Fruit fly (Drosophila melanogaster) whole organism, embryonic: ENCODE results near the gene CG32202.

Experiments
- C15 ChIP-seq: fragments of 200-800 bp; sonication (Bioruptor generic); IDR thresholded peaks from 3 replicates; pipeline ENCODE4 v1.3.6; 2022; ENCODE audit warnings: missing biosample characterization, missing genetic modification characterization
- CG10267 ChIP-seq: fragments of 200-800 bp; sonication (Bioruptor generic); optimal IDR thresholded peaks from 2 replicates; lab custom pipeline; 2018; ENCODE audit warnings: missing biosample characterization, mild to moderate bottlenecking, missing genetic modification characterization, moderate library complexity
- CG10366 ChIP-seq: fragments of 200-800 bp; sonication (Bioruptor generic); IDR thresholded peaks from 2 replicates; pipeline ENCODE4 v1.3.6; 2022; ENCODE audit warnings: missing biosample characterization, missing genetic modification characterization
- CG11723 ChIP-seq: fragments of 200-800 bp; sonication (Bioruptor generic); optimal IDR thresholded peaks from 2 replicates; lab custom pipeline; 2017; ENCODE audit warnings: missing biosample characterization, mild to moderate bottlenecking, missing genetic modification characterization
- CG12155 ChIP-seq: fragments of 200-800 bp; sonication (Bioruptor generic); optimal IDR thresholded peaks from 3 replicates; lab custom pipeline; 2016; ENCODE audit warnings: missing biosample characterization, missing genetic modification characterization
- CG12744 ChIP-seq: fragments of 200-800 bp; sonication (Bioruptor generic); optimal IDR thresholded peaks from 2 replicates; lab custom pipeline; 2016; ENCODE audit warnings: missing biosample characterization, missing genetic modification characterization
- CG13123 ChIP-seq: fragments of 200-800 bp; sonication (Bioruptor generic); optimal IDR thresholded peaks from 2 replicates; lab custom pipeline; 2016; ENCODE audit warnings: missing biosample characterization, missing genetic modification characterization
- CG14667 ChIP-seq: fragments of 200-800 bp; sonication (Bioruptor generic); IDR thresholded peaks from 2 replicates; pipeline ENCODE4 v1.3.6; 2022; ENCODE audit warnings: missing biosample characterization, missing genetic modification characterization
- CG15514 ChIP-seq: fragments of 200-800 bp; sonication (Bioruptor generic); optimal IDR thresholded peaks from 3 replicates; lab custom pipeline; 2017; ENCODE audit warnings: missing biosample characterization, missing genetic modification characterization, mild to moderate bottlenecking, moderate library complexity, missing genetic modification reagents
- CG1647 ChIP-seq: fragments of 200-800 bp; sonication (Bioruptor generic); optimal IDR thresholded peaks from 3 replicates; lab custom pipeline; 2016; ENCODE audit warnings: missing biosample characterization, missing genetic modification characterization
- CG16813 ChIP-seq: fragments of 200-800 bp; sonication (Bioruptor generic); IDR thresholded peaks from 3 replicates; pipeline ENCODE4 v1.3.6; 2022; ENCODE audit warnings: missing biosample characterization, missing genetic modification characterization; ENCODE audit not compliant: partially characterized antibody
- CG17612 ChIP-seq: fragments of 200-800 bp; sonication (Bioruptor generic); IDR thresholded peaks from 2 replicates; pipeline ENCODE4 v1.3.6; 2022; ENCODE audit warnings: missing biosample characterization, missing genetic modification characterization
- CG2199 ChIP-seq: fragments of 200-800 bp; sonication (Bioruptor generic); IDR thresholded peaks from 3 replicates; pipeline ENCODE4 v1.3.6; 2022; ENCODE audit warnings: missing biosample characterization, missing genetic modification characterization
- CG2202 ChIP-seq: fragments of 200-800 bp; sonication (Bioruptor generic); optimal IDR thresholded peaks from 2 replicates; lab custom pipeline; 2018; ENCODE audit warnings: missing biosample characterization, mild to moderate bottlenecking, missing genetic modification characterization
- CG2678 ChIP-seq: fragments of 200-800 bp; sonication (Bioruptor generic); optimal IDR thresholded peaks from 3 replicates; lab custom pipeline; 2019; ENCODE audit warnings: missing biosample characterization, mild to moderate bottlenecking, missing genetic modification characterization, moderate library complexity
- CG2889 ChIP-seq: fragments of 200-800 bp; sonication (Bioruptor generic); IDR thresholded peaks from 3 replicates; pipeline ENCODE4 v1.3.6; 2022; ENCODE audit warnings: missing biosample characterization, missing genetic modification characterization
- CG34376 ChIP-seq: fragments of 200-800 bp; sonication (Bioruptor generic); optimal IDR thresholded peaks from 2 replicates; lab custom pipeline; 2018; ENCODE audit warnings: missing biosample characterization, mild to moderate bottlenecking, missing genetic modification characterization
- CG6254 ChIP-seq: fragments of 200-800 bp; sonication (Bioruptor generic); optimal IDR thresholded peaks from 3 replicates; lab custom pipeline; 2017; ENCODE audit warnings: mild to moderate bottlenecking, missing biosample characterization, missing genetic modification reagents, missing genetic modification characterization
- CG6683 ChIP-seq: fragments of 200-800 bp; sonication (Bioruptor generic); optimal IDR thresholded peaks from 2 replicates; lab custom pipeline; 2017; ENCODE audit warnings: missing biosample characterization, mild to moderate bottlenecking, missing genetic modification characterization, missing genetic modification reagents
- CG7745 ChIP-seq: fragments of 200-800 bp; sonication (Bioruptor generic); optimal IDR thresholded peaks from 2 replicates; lab custom pipeline; 2018; ENCODE audit warnings: missing biosample characterization, mild to moderate bottlenecking, missing genetic modification characterization, moderate library complexity
- CG8290 ChIP-seq, 3 experiments: fragments of 200-800 bp; sonication (Bioruptor generic); optimal IDR thresholded peaks; 2 replicates each; lab custom pipeline; 2016 to 2019; ENCODE audit warnings: missing biosample characterization in 3 of 3, missing genetic modification characterization in 3 of 3, mild to moderate bottlenecking in 2 of 3, moderate library complexity in 1 of 3
- CG9437 ChIP-seq: fragments of 200-800 bp; sonication (Bioruptor generic); optimal IDR thresholded peaks from 2 replicates; lab custom pipeline; 2018; ENCODE audit warnings: missing biosample characterization, mild to moderate bottlenecking, missing genetic modification characterization
- Chrac-16 ChIP-seq: fragments of 200-800 bp; sonication (Bioruptor generic); optimal IDR thresholded peaks from 3 replicates; lab custom pipeline; 2016; ENCODE audit warnings: missing biosample characterization, missing genetic modification characterization
- CkIIα-i1 ChIP-seq: fragments of 200-800 bp; sonication (Bioruptor generic); IDR thresholded peaks from 2 replicates; pipeline ENCODE4 v1.3.6; 2022; ENCODE audit warnings: missing biosample characterization, missing genetic modification characterization
- HLH4C ChIP-seq: fragments of 200-800 bp; sonication (Bioruptor generic); IDR thresholded peaks from 3 replicates; pipeline ENCODE4 v1.3.6; 2022; ENCODE audit warnings: missing biosample characterization, missing genetic modification characterization; ENCODE audit not compliant: partially characterized antibody
- HLHmδ ChIP-seq: fragments of 200-800 bp; sonication (Bioruptor generic); optimal IDR thresholded peaks from 2 replicates; lab custom pipeline; 2018; ENCODE audit warnings: missing biosample characterization, mild to moderate bottlenecking, missing genetic modification characterization, moderate library complexity
- HmgZ ChIP-seq: fragments of 200-800 bp; sonication (Bioruptor generic); optimal IDR thresholded peaks from 2 replicates; lab custom pipeline; 2018; ENCODE audit warnings: missing biosample characterization, mild to moderate bottlenecking, missing genetic modification characterization
- Hmx ChIP-seq: fragments of 200-800 bp; sonication (Bioruptor generic); optimal IDR thresholded peaks from 2 replicates; lab custom pipeline; 2016; ENCODE audit warnings: missing biosample characterization, missing genetic modification characterization
- Med ChIP-seq: fragments of 200-800 bp; sonication (Bioruptor generic); peaks from one replicate; lab custom pipeline; 2016; ENCODE audit warnings: missing biosample characterization, missing genetic modification characterization, mild to moderate bottlenecking, inconsistent platforms, moderate library complexity
- NC2α ChIP-seq: fragments of 200-800 bp; sonication (Bioruptor generic); optimal IDR thresholded peaks from 2 replicates; lab custom pipeline; 2016; ENCODE audit warnings: missing biosample characterization, missing genetic modification characterization
- Pdp1 ChIP-seq, 2 experiments: fragments of 200-800 bp; sonication (Bioruptor generic); optimal IDR thresholded peaks; 3 replicates each; lab custom pipeline; 2016; ENCODE audit warnings: missing biosample characterization in 2 of 2, missing genetic modification characterization in 2 of 2, mild to moderate bottlenecking in 1 of 2, moderate library complexity in 1 of 2
- Rfx ChIP-seq: fragments of 200-800 bp; sonication (Bioruptor generic); IDR thresholded peaks from 2 replicates; pipeline ENCODE4 v1.3.6; 2022; ENCODE audit warnings: missing biosample characterization, missing genetic modification characterization
- Scr ChIP-seq: fragments of 200-800 bp; sonication (Bioruptor generic); IDR thresholded peaks from 2 replicates; pipeline ENCODE4 v1.3.6; 2022; ENCODE audit warnings: missing biosample characterization, missing genetic modification characterization; ENCODE audit not compliant: partially characterized antibody
- Spps ChIP-seq: fragments of 200-800 bp; sonication (Bioruptor generic); optimal IDR thresholded peaks from 2 replicates; lab custom pipeline; 2018; ENCODE audit warnings: missing biosample characterization, mild to moderate bottlenecking, missing genetic modification characterization
- bigmax ChIP-seq: fragments of 200-800 bp; sonication (Bioruptor generic); optimal IDR thresholded peaks from 2 replicates; lab custom pipeline; 2018; ENCODE audit warnings: missing biosample characterization, mild to moderate bottlenecking, missing genetic modification characterization
- btn ChIP-seq: fragments of 200-800 bp; sonication (Bioruptor generic); optimal IDR thresholded peaks from 2 replicates; lab custom pipeline; 2016; ENCODE audit warnings: missing biosample characterization, missing genetic modification characterization
- gce ChIP-seq: fragments of 200-800 bp; sonication (Bioruptor generic); IDR thresholded peaks from 3 replicates; pipeline ENCODE4 v1.3.6; 2022; ENCODE audit warnings: missing biosample characterization, missing genetic modification characterization
- hbn ChIP-seq: fragments of 200-800 bp; sonication (Bioruptor generic); IDR thresholded peaks from 2 replicates; pipeline ENCODE4 v1.3.6; 2022; ENCODE audit warnings: missing biosample characterization, missing genetic modification characterization; ENCODE audit not compliant: partially characterized antibody
- kah ChIP-seq: fragments of 200-800 bp; sonication (Bioruptor generic); optimal IDR thresholded peaks from 2 replicates; lab custom pipeline; 2018; ENCODE audit warnings: missing biosample characterization, mild to moderate bottlenecking, missing genetic modification characterization
- klu ChIP-seq: fragments of 200-800 bp; sonication (Bioruptor generic); IDR thresholded peaks from 2 replicates; pipeline ENCODE4 v1.3.6; 2022; ENCODE audit warnings: missing biosample characterization, missing genetic modification characterization
- lov ChIP-seq, 2 experiments: fragments of 200-800 bp in 1 of 2; fragments of >200 bp in 1 of 2; sonication (Bioruptor generic) in 1 of 2; IDR thresholded peaks in 1 of 2; optimal IDR thresholded peaks in 1 of 2; 2 replicates in 1 of 2; 3 replicates in 1 of 2; pipeline versions ENCODE4 v1.3.6 to Lab custom; 2017 to 2022; ENCODE audit warnings: missing biosample characterization in 1 of 2, missing genetic modification characterization in 1 of 2
- pfk ChIP-seq: fragments of 200-800 bp; sonication (Bioruptor generic); optimal IDR thresholded peaks from 2 replicates; lab custom pipeline; 2018; ENCODE audit warnings: missing biosample characterization, mild to moderate bottlenecking, missing genetic modification characterization, moderate library complexity
- pum ChIP-seq: fragments of 200-800 bp; sonication (Bioruptor generic); optimal IDR thresholded peaks from 2 replicates; lab custom pipeline; 2016; ENCODE audit warnings: missing biosample characterization, missing genetic modification characterization
- row ChIP-seq: fragments of 200-800 bp; sonication (Bioruptor generic); IDR thresholded peaks from 3 replicates; pipeline ENCODE4 v1.3.6; 2022; ENCODE audit warnings: missing biosample characterization, missing genetic modification characterization
- tio ChIP-seq: fragments of 200-800 bp; sonication (Bioruptor generic); optimal IDR thresholded peaks from 2 replicates; lab custom pipeline; 2017; ENCODE audit warnings: missing biosample characterization, missing genetic modification characterization, inconsistent platforms
- trh ChIP-seq: fragments of 200-800 bp; sonication (Bioruptor generic); optimal IDR thresholded peaks from 2 replicates; lab custom pipeline; 2016; ENCODE audit warnings: missing biosample characterization, missing genetic modification characterization
- ttk ChIP-seq: fragments of 200-800 bp; sonication (Bioruptor generic); IDR thresholded peaks from 2 replicates; pipeline ENCODE4 v2.1.2; 2022; ENCODE audit warnings: missing biosample characterization, missing genetic modification characterization
- z ChIP-seq: fragments of 200-800 bp; sonication (Bioruptor generic); IDR thresholded peaks from 3 replicates; pipeline ENCODE4 v1.3.6; 2022; ENCODE audit warnings: missing biosample characterization, missing genetic modification characterization
- zen2 ChIP-seq: fragments of 200-800 bp; sonication (Bioruptor generic); IDR thresholded peaks from 3 replicates; pipeline ENCODE4 v1.3.6; 2022; ENCODE audit warnings: missing biosample characterization, missing genetic modification characterization; ENCODE audit not compliant: partially characterized antibody

CG32202 gene

dm6 chr3L:18675363-18675866, 6.6 kb upstream of the CG32202 start, which contains the start of the genes GNBP2 and GNBP1 (continued):
- no peak for TF ChIP-seq Spps
- TF ChIP-seq ttk (GFP tag; lab: Robert Waterston, UW), result peak; percentile 46; the same call in 1 of the 2 replicates
- peak; percentile 18 for TF ChIP-seq CG6254 (GFP tag; lab: Kevin White, UChicago)
- no peak for TF ChIP-seq CG11723 (GFP tag; lab: Kevin White, UChicago)
- TF ChIP-seq CG2199 (GFP tag; lab: Robert Waterston, UW), result 0 out of 3 replicates have a peak, but pooled peaks have one; percentile 21
- TF ChIP-seq Med, result peak; percentile 33
- no peak for TF ChIP-seq bigmax (GFP tag; lab: Kevin White, UChicago)
- peak; percentile 76 for TF ChIP-seq Rfx (GFP tag; lab: Robert Waterston, UW)
- TF ChIP-seq CG17612, result no peak
- peak; percentile 77 for TF ChIP-seq row (GFP tag; lab: Robert Waterston, UW)
- no peak for TF ChIP-seq HLHmδ (GFP tag; lab: Kevin White, UChicago)
- TF ChIP-seq CG7745 (tag; lab: Kevin White, UChicago), result no peak
- TF ChIP-seq Hmx (GFP tag; lab: Kevin White, UChicago), result no peak
- TF ChIP-seq hbn (GFP tag; lab: Robert Waterston, UW), result no peak
- no peak for TF ChIP-seq CG12744 (GFP tag; lab: Kevin White, UChicago)
- peak; percentile 66; the same call in 2 of the 3 replicates for TF ChIP-seq C15 (GFP tag; lab: Robert Waterston, UW)
- peak; percentile 27 for TF ChIP-seq CG6683
- no peak for TF ChIP-seq CkIIα-i1
- TF ChIP-seq pfk (GFP tag; lab: Kevin White, UChicago), result no peak
- TF ChIP-seq CG14667 (GFP tag; lab: Robert Waterston, UW), result peak; percentile 53; the same call in 1 of the 2 replicates
- peak in 1 of 2 experiments; percentile 34 for TF ChIP-seq Pdp1 (GFP tag; optimal IDR thresholded peaks at IDR 0.05; lab: Kevin White, UChicago)
- TF ChIP-seq trh, result no peak
- TF ChIP-seq HmgZ (tag; lab: Kevin White, UChicago), result no peak
- no peak for TF ChIP-seq z (GFP tag; lab: Robert Waterston, UW)
- TF ChIP-seq tio (GFP tag; lab: Kevin White, UChicago), result no peak
- no peak for TF ChIP-seq btn (GFP tag; lab: Kevin White, UChicago)
- no peak for TF ChIP-seq lov (optimal IDR thresholded peaks at IDR 0.05; lab: Kevin White, UChicago)
- no peak for TF ChIP-seq lov (GFP tag; IDR thresholded peaks at IDR 0.05; lab: Robert Waterston, UW)
- TF ChIP-seq kah, result no peak
- no peak for TF ChIP-seq CG1647 (GFP tag; lab: Kevin White, UChicago)
- peak; percentile 87 for TF ChIP-seq CG2678 (tag; lab: Kevin White, UChicago)
- no peak for TF ChIP-seq pum (GFP tag; lab: Kevin White, UChicago)
- peak; percentile 65; the same call in 2 of the 3 replicates for TF ChIP-seq gce (GFP tag; lab: Robert Waterston, UW)
- TF ChIP-seq CG9437 (GFP tag; lab: Kevin White, UChicago), result peak; percentile 39
- no peak for TF ChIP-seq Scr (GFP tag; lab: Robert Waterston, UW)
- peak; percentile 37; the same call in 1 of the 2 replicates for TF ChIP-seq CG10366
- no peak for TF ChIP-seq CG13123 (GFP tag; lab: Kevin White, UChicago)
- peak; percentile 40 for TF ChIP-seq CG15514 (GFP tag; lab: Kevin White, UChicago)
- TF ChIP-seq HLH4C, result no peak
- TF ChIP-seq zen2 (GFP tag; lab: Robert Waterston, UW), result no peak
- peak; percentile 50 for TF ChIP-seq CG10267
- no peak for TF ChIP-seq CG2889 (GFP tag; lab: Robert Waterston, UW)
- no peak for TF ChIP-seq Chrac-16 (GFP tag; lab: Kevin White, UChicago)
- no peak for TF ChIP-seq CG8290 (GFP tag; optimal IDR thresholded peaks at IDR 0.05; lab: Kevin White, UChicago)
- no peak for TF ChIP-seq CG8290 (tag; optimal IDR thresholded peaks at IDR 0.05; lab: Kevin White, UChicago)
- no peak for TF ChIP-seq CG2202
- TF ChIP-seq CG12155, result no peak
- peak; percentile 82 for TF ChIP-seq CG34376 (GFP tag; lab: Kevin White, UChicago)
- no peak for TF ChIP-seq CG16813 (GFP tag; lab: Robert Waterston, UW)
- no peak for TF ChIP-seq NC2α (GFP tag; lab: Kevin White, UChicago)
- TF ChIP-seq klu (GFP tag; lab: Robert Waterston, UW), result no peak; the same call in 1 of the 2 replicates
